Fruit fly (Drosophila melanogaster) whole organism, embryonic: Measurements from ENCODE around the gene CG5273.

Source experiments
- Abd-B ChIP-seq: fragments of 200-800 bp; sonication (Bioruptor generic); optimal IDR thresholded peaks from 2 replicates; lab custom pipeline; 2018; ENCODE audit warnings: missing biosample characterization, mild to moderate bottlenecking, missing genetic modification characterization, moderate library complexity
- Awh ChIP-seq: fragments of 200-800 bp; sonication (Bioruptor generic); IDR thresholded peaks from 2 replicates; pipeline ENCODE4, ENCODE4 v1.3.6; 2022; ENCODE audit warnings: missing biosample characterization, missing genetic modification characterization
- BEAF-32 ChIP-seq: fragments of 200-800 bp; sonication (Bioruptor generic); optimal IDR thresholded peaks from 3 replicates; lab custom pipeline; 2017; ENCODE audit warnings: missing biosample characterization, missing genetic modification characterization, mild to moderate bottlenecking, moderate library complexity, missing genetic modification reagents
- CG10267 ChIP-seq: fragments of 200-800 bp; sonication (Bioruptor generic); optimal IDR thresholded peaks from 2 replicates; lab custom pipeline; 2018; ENCODE audit warnings: missing biosample characterization, mild to moderate bottlenecking, missing genetic modification characterization, moderate library complexity
- CG10431 ChIP-seq: fragments of 200-800 bp; sonication (Bioruptor generic); optimal IDR thresholded peaks from 3 replicates; lab custom pipeline; 2018; ENCODE audit warnings: missing biosample characterization, mild to moderate bottlenecking, missing genetic modification characterization
- CG10462 ChIP-seq: fragments of 200-800 bp; sonication (Bioruptor generic); optimal IDR thresholded peaks from 2 replicates; lab custom pipeline; 2016; ENCODE audit warnings: missing biosample characterization, missing genetic modification characterization
- CG10543 ChIP-seq: fragments of 200-800 bp; sonication (Bioruptor generic); optimal IDR thresholded peaks from 3 replicates; lab custom pipeline; 2017; ENCODE audit warnings: missing biosample characterization, mild to moderate bottlenecking, missing genetic modification characterization, moderate library complexity
- CG11695 ChIP-seq: fragments of 200-800 bp; sonication (Bioruptor generic); IDR thresholded peaks from 3 replicates; pipeline ENCODE4 v1.3.6; 2022; ENCODE audit warnings: missing biosample characterization, missing genetic modification characterization
- CG13624 ChIP-seq: fragments of 200-800 bp; sonication (Bioruptor generic); optimal IDR thresholded peaks from 2 replicates; lab custom pipeline; 2016; ENCODE audit warnings: missing biosample characterization, missing genetic modification characterization
- CG14860 ChIP-seq: fragments of 200-800 bp; sonication (Bioruptor generic); IDR thresholded peaks from 3 replicates; pipeline ENCODE4 v1.3.6; 2022; ENCODE audit warnings: missing biosample characterization, missing genetic modification characterization; ENCODE audit not compliant: partially characterized antibody
- CG15269 ChIP-seq: fragments of 200-800 bp; sonication (Bioruptor generic); optimal IDR thresholded peaks from 2 replicates; lab custom pipeline; 2018; ENCODE audit warnings: missing biosample characterization, mild to moderate bottlenecking, missing genetic modification characterization, moderate library complexity
- CG17912 ChIP-seq: fragments of 200-800 bp; sonication (Bioruptor generic); optimal IDR thresholded peaks from 2 replicates; lab custom pipeline; 2018; ENCODE audit warnings: missing biosample characterization, mild to moderate bottlenecking, missing genetic modification characterization
- CG18599 ChIP-seq: fragments of 200-800 bp; sonication (Bioruptor generic); optimal IDR thresholded peaks from 3 replicates; lab custom pipeline; 2017; ENCODE audit warnings: missing biosample characterization, missing genetic modification characterization, mild to moderate bottlenecking, moderate library complexity, missing genetic modification reagents
- CG2199 ChIP-seq: fragments of 200-800 bp; sonication (Bioruptor generic); IDR thresholded peaks from 3 replicates; pipeline ENCODE4 v1.3.6; 2022; ENCODE audit warnings: missing biosample characterization, missing genetic modification characterization
- CG2712 ChIP-seq: fragments of 200-800 bp; optimal IDR thresholded peaks from 3 replicates; lab custom pipeline; 2019; ENCODE audit warnings: missing biosample characterization, mild to moderate bottlenecking, missing genetic modification characterization, moderate library complexity
- CG31365 ChIP-seq: fragments of 200-800 bp; sonication (Bioruptor generic); optimal IDR thresholded peaks from 2 replicates; lab custom pipeline; 2018; ENCODE audit warnings: missing biosample characterization, mild to moderate bottlenecking, missing genetic modification characterization
- CG31388 ChIP-seq: fragments of 200-800 bp; sonication (Bioruptor generic); optimal IDR thresholded peaks from 2 replicates; lab custom pipeline; 2016; ENCODE audit warnings: missing biosample characterization, missing genetic modification characterization
- CG34224 ChIP-seq: fragments of 200-800 bp; sonication (Bioruptor generic); IDR thresholded peaks from 3 replicates; pipeline ENCODE4 v1.3.6; 2022; ENCODE audit warnings: missing biosample characterization, missing genetic modification characterization; ENCODE audit not compliant: partially characterized antibody
- CG9932 ChIP-seq: fragments of 200-800 bp; sonication (Bioruptor generic); IDR thresholded peaks from 2 replicates; pipeline ENCODE4 v1.3.6; 2022; ENCODE audit warnings: missing biosample characterization, missing genetic modification characterization
- Doc3 ChIP-seq: fragments of 200-800 bp; sonication (Bioruptor generic); IDR thresholded peaks from 3 replicates; pipeline ENCODE4 v1.3.6; 2022; ENCODE audit warnings: missing biosample characterization, missing genetic modification characterization; ENCODE audit not compliant: partially characterized antibody
- Elba2 ChIP-seq: fragments of 200-800 bp; sonication (Bioruptor generic); optimal IDR thresholded peaks from 3 replicates; lab custom pipeline; 2016; ENCODE audit warnings: missing biosample characterization, missing genetic modification characterization
- HLHmδ ChIP-seq: fragments of 200-800 bp; sonication (Bioruptor generic); optimal IDR thresholded peaks from 2 replicates; lab custom pipeline; 2018; ENCODE audit warnings: missing biosample characterization, mild to moderate bottlenecking, missing genetic modification characterization, moderate library complexity
- HmgZ ChIP-seq: fragments of 200-800 bp; sonication (Bioruptor generic); optimal IDR thresholded peaks from 2 replicates; lab custom pipeline; 2018; ENCODE audit warnings: missing biosample characterization, mild to moderate bottlenecking, missing genetic modification characterization
- Hmr ChIP-seq: fragments of 200-800 bp; sonication (Bioruptor generic); optimal IDR thresholded peaks from 3 replicates; lab custom pipeline; 2017; ENCODE audit warnings: mild to moderate bottlenecking, missing biosample characterization, missing genetic modification reagents, missing genetic modification characterization
- Lhr ChIP-seq: fragments of 200-800 bp; sonication (Bioruptor generic); optimal IDR thresholded peaks from 3 replicates; lab custom pipeline; 2017; ENCODE audit warnings: mild to moderate bottlenecking, missing biosample characterization, missing genetic modification reagents, missing genetic modification characterization
- Meics ChIP-seq: fragments of 200-800 bp; sonication (Bioruptor generic); optimal IDR thresholded peaks from 2 replicates; lab custom pipeline; 2017; ENCODE audit warnings: missing biosample characterization, mild to moderate bottlenecking, missing genetic modification characterization
- Myb ChIP-seq: fragments of 200-800 bp; sonication (Bioruptor generic); optimal IDR thresholded peaks from 2 replicates; lab custom pipeline; 2016; ENCODE audit warnings: missing biosample characterization, missing genetic modification characterization
- Nf-YB ChIP-seq: fragments of 200-800 bp; sonication (Bioruptor generic); optimal IDR thresholded peaks from 3 replicates; lab custom pipeline; 2019; ENCODE audit warnings: missing biosample characterization, mild to moderate bottlenecking, missing genetic modification characterization, moderate library complexity
- Sry-δ ChIP-seq: fragments of 200-800 bp; sonication (Bioruptor generic); optimal IDR thresholded peaks from 2 replicates; lab custom pipeline; 2016; ENCODE audit warnings: missing biosample characterization, missing genetic modification characterization
- Stat92E ChIP-seq, 3 experiments: fragments of >200 bp in 2 of 3; fragments of 200-800 bp in 1 of 3; sonication (Bioruptor generic) in 1 of 3; optimal IDR thresholded peaks; 2 replicates each; lab custom pipeline; 2017 to 2019; ENCODE audit warnings: missing biosample characterization in 3 of 3, missing genetic modification characterization in 3 of 3, mild to moderate bottlenecking in 1 of 3, moderate library complexity in 1 of 3
- Trl ChIP-seq, 3 experiments: fragments of >200 bp in 2 of 3; fragments of 200-800 bp in 1 of 3; sonication (Bioruptor generic) in 1 of 3; optimal IDR thresholded peaks; 2 replicates in 1 of 3; 3 replicates in 2 of 3; lab custom pipeline; 2016 to 2017; ENCODE audit warnings: missing biosample characterization in 1 of 3, missing genetic modification characterization in 1 of 3
- Xbp1 ChIP-seq: fragments of 200-800 bp; sonication (Bioruptor generic); optimal IDR thresholded peaks from 3 replicates; lab custom pipeline; 2016; ENCODE audit warnings: missing biosample characterization, mild to moderate bottlenecking, missing genetic modification characterization
- Xrp1 ChIP-seq: fragments of 200-800 bp; sonication (Bioruptor generic); IDR thresholded peaks from 2 replicates; pipeline ENCODE4 v1.3.6; 2022; ENCODE audit warnings: missing biosample characterization, missing genetic modification characterization
- br ChIP-seq: fragments of >200 bp; optimal IDR thresholded peaks from 2 replicates; lab custom pipeline; 2017
- corto ChIP-seq: fragments of 200-800 bp; sonication (Bioruptor generic); optimal IDR thresholded peaks from 2 replicates; lab custom pipeline; 2016; ENCODE audit warnings: missing biosample characterization, mild to moderate bottlenecking, missing genetic modification characterization, moderate library complexity
- grau ChIP-seq: fragments of 200-800 bp; optimal IDR thresholded peaks from 3 replicates; lab custom pipeline; 2019; ENCODE audit warnings: missing biosample characterization, mild to moderate bottlenecking, missing genetic modification characterization, moderate library complexity
- hb ChIP-seq: fragments of 200-800 bp; sonication (Bioruptor generic); IDR thresholded peaks from 3 replicates; pipeline ENCODE4 v1.3.6; 2022; ENCODE audit warnings: missing biosample characterization, missing genetic modification characterization; ENCODE audit not compliant: partially characterized antibody
- nmo ChIP-seq: fragments of 200-800 bp; sonication (Bioruptor generic); optimal IDR thresholded peaks from 2 replicates; lab custom pipeline; 2018; ENCODE audit warnings: missing biosample characterization, mild to moderate bottlenecking, missing genetic modification characterization, moderate library complexity
- org-1 ChIP-seq: fragments of 200-800 bp; sonication (Bioruptor generic); optimal IDR thresholded peaks from 2 replicates; lab custom pipeline; 2017; ENCODE audit warnings: missing biosample characterization, missing genetic modification characterization
- pan ChIP-seq, 4 experiments: fragments of >200 bp in 3 of 4; fragments of 200-800 bp in 1 of 4; sonication (Bioruptor generic) in 1 of 4; optimal IDR thresholded peaks in 3 of 4; IDR thresholded peaks in 1 of 4; 2 replicates each; pipeline versions ENCODE4 v1.3.6 to Lab custom; 2017 to 2022; ENCODE audit warnings: missing biosample characterization in 2 of 4, missing genetic modification characterization in 2 of 4, mixed read lengths in 1 of 4
- phol ChIP-seq: fragments of 200-800 bp; sonication (Bioruptor generic); optimal IDR thresholded peaks from 3 replicates; lab custom pipeline; 2018; ENCODE audit warnings: missing biosample characterization, mild to moderate bottlenecking, missing genetic modification characterization, moderate library complexity
- pros ChIP-seq: fragments of 200-800 bp; sonication (Bioruptor generic); optimal IDR thresholded peaks from 3 replicates; lab custom pipeline; 2019; ENCODE audit warnings: missing biosample characterization, mild to moderate bottlenecking, missing genetic modification characterization, moderate library complexity
- rib ChIP-seq: fragments of 200-800 bp; sonication (Bioruptor generic); IDR thresholded peaks from 2 replicates; pipeline ENCODE4 v1.3.6; 2022; ENCODE audit warnings: missing biosample characterization, missing genetic modification characterization
- run ChIP-seq: fragments of 200-800 bp; sonication (Bioruptor generic); optimal IDR thresholded peaks from 3 replicates; lab custom pipeline; 2018; ENCODE audit warnings: missing biosample characterization, mild to moderate bottlenecking, missing genetic modification characterization
- sim ChIP-seq: fragments of 200-800 bp; sonication (Bioruptor generic); IDR thresholded peaks from 2 replicates; pipeline ENCODE4 v1.3.6; 2022; ENCODE audit warnings: missing biosample characterization, missing genetic modification characterization
- slou ChIP-seq: fragments of 200-800 bp; sonication (Bioruptor generic); optimal IDR thresholded peaks from 3 replicates; lab custom pipeline; 2016; ENCODE audit warnings: missing biosample characterization, missing genetic modification characterization
- stc ChIP-seq: fragments of 200-800 bp; sonication (Bioruptor generic); IDR thresholded peaks from 2 replicates; pipeline ENCODE4 v1.3.6; 2022; ENCODE audit warnings: missing biosample characterization, missing genetic modification characterization
- zfh2 ChIP-seq: fragments of 200-800 bp; sonication (Bioruptor generic); optimal IDR thresholded peaks from 2 replicates; lab custom pipeline; 2016; ENCODE audit warnings: missing biosample characterization, missing genetic modification characterization

The CG5273 gene

DNA sequence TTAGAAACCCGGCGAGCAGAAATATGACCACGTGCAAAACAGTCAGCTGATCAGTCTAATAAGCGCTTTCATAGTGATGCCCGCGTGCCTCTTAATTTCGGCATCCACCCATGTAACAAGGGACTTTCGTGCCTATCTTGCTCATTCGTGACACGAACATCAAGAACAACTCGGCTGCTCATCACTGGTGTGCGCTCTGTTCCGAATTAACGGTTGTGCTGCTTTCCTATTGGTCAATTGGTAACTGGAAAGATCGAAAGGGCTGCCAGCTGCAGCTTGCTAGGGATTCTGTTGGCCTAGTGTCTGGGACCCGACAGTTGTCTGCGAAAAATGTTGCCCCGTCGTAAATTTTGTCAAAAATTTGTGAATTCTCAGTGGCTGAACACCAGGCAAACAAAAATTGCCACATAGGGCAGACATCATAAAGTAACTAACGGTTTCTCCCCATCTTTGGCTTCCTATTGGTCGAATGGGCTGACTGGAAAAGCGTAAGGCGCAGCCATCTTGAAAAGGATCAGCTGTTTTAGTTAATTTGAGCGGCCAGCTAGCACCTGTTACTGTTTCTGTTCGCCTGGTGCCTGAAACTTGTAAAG, 37.1 kb downstream of the CG5273 start (continued):
- TF ChIP-seq Meics (GFP tag; lab: Kevin White, UChicago) (peak; percentile 17), CG34224 (peak; percentile 98), pan (optimal IDR thresholded peaks at IDR 0.05; lab: Kevin White, UChicago) (no peak), pan (GFP tag; optimal IDR thresholded peaks at IDR 0.05 in 1 of 2, IDR thresholded peaks at IDR 0.05 in 1 of 2) (no peak), zfh2 (GFP tag; lab: Kevin White, UChicago) (peak; percentile 8), rib (GFP tag; lab: Robert Waterston, UW) (peak; percentile 46; the same call in 1 of the 2 replicates), nmo (GFP tag; lab: Kevin White, UChicago) (peak; percentile 11), Xrp1 (GFP tag; lab: Robert Waterston, UW) (peak; percentile 52; the same call in 1 of the 2 replicates), slou (GFP tag; lab: Kevin White, UChicago) (no peak), Sry-δ (GFP tag; lab: Kevin White, UChicago) (peak; percentile 60), Abd-B (GFP tag; lab: Kevin White, UChicago) (peak; percentile 10), CG11695 (GFP tag; lab: Robert Waterston, UW) (no peak), CG13624 (GFP tag; lab: Kevin White, UChicago) (peak; percentile 10), br (no peak), Nf-YB (peak; percentile 98), hb (GFP tag; lab: Robert Waterston, UW) (peak; percentile 88), CG17912 (GFP tag; lab: Kevin White, UChicago) (no peak), CG2712 (tag; lab: Kevin White, UChicago) (peak; percentile 20), Trl (optimal IDR thresholded peaks at IDR 0.05; lab: Kevin White, UChicago) (no peak), Trl (GFP tag; optimal IDR thresholded peaks at IDR 0.05; lab: Kevin White, UChicago) (no peak), CG2199 (GFP tag; lab: Robert Waterston, UW) (no peak), Hmr (peak; percentile 90), grau (tag; lab: Kevin White, UChicago) (peak; percentile 22), pros (GFP tag; lab: Kevin White, UChicago) (peak; percentile 90), phol (peak; percentile 91), CG10462 (GFP tag; lab: Kevin White, UChicago) (peak; percentile 89), Awh (no peak), run (tag; lab: Kevin White, UChicago) (no peak), CG9932 (GFP tag; lab: Robert Waterston, UW) (peak; percentile 48; the same call in 1 of the 2 replicates), CG14860 (GFP tag; lab: Robert Waterston, UW) (peak; percentile 93), Stat92E (GFP tag; optimal IDR thresholded peaks at IDR 0.05; lab: Kevin White, UChicago) (peak in 1 of 3 experiments; percentile 86), CG18599 (GFP tag; lab: Kevin White, UChicago) (peak; percentile 21), HmgZ (tag; lab: Kevin White, UChicago) (peak; percentile 40), Lhr (peak; percentile 100), CG31365 (tag; lab: Kevin White, UChicago) (no peak), Xbp1 (peak; percentile 34), Myb (peak; percentile 22), BEAF-32 (GFP tag; lab: Kevin White, UChicago) (peak; percentile 87), CG10543 (GFP tag; lab: Kevin White, UChicago) (peak; percentile 55), org-1 (GFP tag; lab: Kevin White, UChicago) (no peak), stc (GFP tag; lab: Robert Waterston, UW) (no peak), sim (GFP tag; lab: Robert Waterston, UW) (no peak), Doc3 (peak; percentile 99), CG10267 (tag; lab: Kevin White, UChicago) (peak; percentile 26), corto (GFP tag; lab: Kevin White, UChicago) (peak; percentile 59), CG10431 (GFP tag; lab: Kevin White, UChicago) (peak; percentile 6), CG15269 (tag; lab: Kevin White, UChicago) (no peak), Elba2 (GFP tag; lab: Kevin White, UChicago) (peak; percentile 99), CG31388 (no peak), HLHmδ (peak; percentile 41)
